Worm (Caenorhabditis elegans) whole organism, L4 larva: ENCODE data around the gene sbp-1.
A peak's percentile ranks its signal among the peaks of the same experiment; 100 is the strongest.

ENCODE experiments used
- F10B5.3 ChIP-seq: sonication (generic microtip); optimal IDR thresholded peaks from 2 replicates; lab custom pipeline; 2016; ENCODE audit warnings: mild to moderate bottlenecking, missing genetic modification characterization, missing compliant biosample characterization
- F37D6.2 ChIP-seq: sonication (generic microtip); optimal IDR thresholded peaks from 2 replicates; lab custom pipeline; 2016; ENCODE audit warnings: mild to moderate bottlenecking, missing genetic modification characterization, missing compliant biosample characterization
- F44E2.7 ChIP-seq: fragments of 200-800 bp; sonication (Bioruptor generic); IDR thresholded peaks from 2 replicates; pipeline ENCODE4 v2.1.2; 2022; ENCODE audit warnings: missing genetic modification characterization, missing compliant biosample characterization
- F49E8.2 ChIP-seq: sonication (generic microtip); optimal IDR thresholded peaks from 2 replicates; lab custom pipeline; 2016; ENCODE audit warnings: missing compliant biosample characterization, mild to moderate bottlenecking, missing genetic modification characterization, borderline replicate concordance
- R02D3.7 ChIP-seq: fragments of 150-350 bp; sonication (generic microtip); optimal IDR thresholded peaks from 3 replicates; lab custom pipeline; 2014; ENCODE audit warnings: missing biosample characterization, missing genetic modification characterization
- T20F7.1 ChIP-seq: fragments of 200-800 bp; sonication (Bioruptor generic); optimal IDR thresholded peaks from 2 replicates; lab custom pipeline; 2018; ENCODE audit warnings: mild to moderate bottlenecking, missing genetic modification characterization, missing compliant biosample characterization
- Y48G9A.11 ChIP-seq: fragments of 200-800 bp; sonication (Bioruptor generic); IDR thresholded peaks from 2 replicates; pipeline ENCODE4 v1.3.6; 2022; ENCODE audit warnings: missing genetic modification reagents, missing genetic modification characterization, missing compliant biosample characterization
- Y5F2A.4 ChIP-seq: fragments of 200-800 bp; sonication (Bioruptor generic); optimal IDR thresholded peaks from 2 replicates; lab custom pipeline; 2018; ENCODE audit warnings: mild to moderate bottlenecking, missing genetic modification characterization, missing compliant biosample characterization
- ZK337.2 ChIP-seq: fragments of 200-800 bp; sonication (Bioruptor generic); IDR thresholded peaks from 2 replicates; pipeline ENCODE4 v1.3.6; 2022; ENCODE audit warnings: missing genetic modification reagents, missing genetic modification characterization, missing compliant biosample characterization
- ZK546.5 ChIP-seq, 2 experiments: sonication (generic microtip); optimal IDR thresholded peaks; 2 replicates each; lab custom pipeline; 2017; ENCODE audit warnings: missing biosample characterization in 2 of 2, missing genetic modification characterization in 2 of 2
- aly-2 ChIP-seq: sonication (generic microtip); optimal IDR thresholded peaks from 2 replicates; lab custom pipeline; 2018; ENCODE audit warnings: missing biosample characterization, missing genetic modification characterization
- ceh-44 ChIP-seq: fragments of 200-800 bp; sonication (Bioruptor generic); IDR thresholded peaks from 2 replicates; pipeline ENCODE4 v1.3.6; 2022; ENCODE audit warnings: missing genetic modification reagents, missing genetic modification characterization, missing compliant biosample characterization
- ceh-62 ChIP-seq: sonication (generic microtip); optimal IDR thresholded peaks from 2 replicates; lab custom pipeline; 2017; ENCODE audit warnings: missing biosample characterization, missing genetic modification characterization
- ctbp-1 ChIP-seq: fragments of 200-800 bp; sonication (Bioruptor generic); IDR thresholded peaks from 2 replicates; pipeline ENCODE4 v1.3.6; 2022; ENCODE audit warnings: missing genetic modification reagents, missing genetic modification characterization, missing compliant biosample characterization
- daf-12 ChIP-seq: fragments of 150-350 bp; optimal IDR thresholded peaks from 2 replicates; lab custom pipeline; 2014; ENCODE audit warnings: missing biosample characterization, missing genetic modification reagents, missing genetic modification characterization
- daf-8 ChIP-seq: fragments of 200-800 bp; sonication (Bioruptor generic); IDR thresholded peaks from 2 replicates; pipeline ENCODE4 v1.3.6; 2022; ENCODE audit warnings: missing genetic modification characterization, missing compliant biosample characterization
- dmd-6 ChIP-seq: fragments of 200-800 bp; sonication (Bioruptor generic); IDR thresholded peaks from 2 replicates; pipeline ENCODE4 v1.3.6; 2022; ENCODE audit warnings: missing genetic modification reagents, missing genetic modification characterization, missing compliant biosample characterization
- dmd-9 ChIP-seq: fragments of 200-800 bp; sonication (Bioruptor generic); IDR thresholded peaks from 2 replicates; pipeline ENCODE4 v1.3.6; 2022; ENCODE audit warnings: missing genetic modification reagents, missing genetic modification characterization, missing compliant biosample characterization
- dpl-1 ChIP-seq: fragments of 150-350 bp; optimal IDR thresholded peaks from 2 replicates; lab custom pipeline; 2014; ENCODE audit warnings: missing biosample characterization, missing genetic modification reagents, missing genetic modification characterization
- dve-1 ChIP-seq: sonication (generic microtip); optimal IDR thresholded peaks from 2 replicates; lab custom pipeline; 2017; ENCODE audit warnings: antibody characterized with exemption, mild to moderate bottlenecking, missing genetic modification characterization, missing compliant biosample characterization; ENCODE audit not compliant: insufficient read depth
- fkh-10 ChIP-seq: fragments of 150-350 bp; optimal IDR thresholded peaks from 2 replicates; lab custom pipeline; 2014; ENCODE audit warnings: missing biosample characterization, missing genetic modification reagents, missing genetic modification characterization
- fos-1 ChIP-seq: fragments of 150-350 bp; optimal IDR thresholded peaks from 2 replicates; lab custom pipeline; 2014; ENCODE audit warnings: missing biosample characterization, missing genetic modification characterization
- hlh-11 ChIP-seq: fragments of 200-800 bp; sonication (Bioruptor generic); optimal IDR thresholded peaks from 2 replicates; lab custom pipeline; 2018; ENCODE audit warnings: mild to moderate bottlenecking, missing genetic modification characterization, missing compliant biosample characterization
- hlh-30 ChIP-seq: sonication (generic microtip); optimal IDR thresholded peaks from 2 replicates; lab custom pipeline; 2017; ENCODE audit warnings: antibody characterized with exemption, mild to moderate bottlenecking, missing genetic modification characterization, missing compliant biosample characterization; ENCODE audit not compliant: insufficient read depth
- hmg-1.1 ChIP-seq: fragments of 200-800 bp; sonication (Bioruptor generic); IDR thresholded peaks from 2 replicates; pipeline ENCODE4 v1.3.6; 2022; ENCODE audit warnings: missing genetic modification reagents, missing genetic modification characterization, missing compliant biosample characterization
- jun-1 ChIP-seq: fragments of 150-350 bp; optimal IDR thresholded peaks from 2 replicates; lab custom pipeline; 2014; ENCODE audit warnings: missing biosample characterization, missing genetic modification reagents, missing genetic modification characterization
- lim-7 ChIP-seq: fragments of 200-800 bp; sonication (Bioruptor generic); IDR thresholded peaks from 2 replicates; pipeline ENCODE4 v1.3.6; 2022; ENCODE audit warnings: missing genetic modification characterization, missing compliant biosample characterization
- lin-13 ChIP-seq: fragments of 150-350 bp; optimal IDR thresholded peaks from 2 replicates; lab custom pipeline; 2014; ENCODE audit warnings: missing biosample characterization, missing genetic modification reagents, missing genetic modification characterization
- lin-15B ChIP-seq: fragments of 150-350 bp; sonication (generic microtip); optimal IDR thresholded peaks from 3 replicates; lab custom pipeline; 2014; ENCODE audit warnings: missing biosample characterization, missing genetic modification characterization
- lin-38 ChIP-seq: fragments of 200-800 bp; sonication (Bioruptor generic); IDR thresholded peaks from 2 replicates; pipeline ENCODE4 v1.3.6; 2022; ENCODE audit warnings: missing genetic modification reagents, missing genetic modification characterization, missing compliant biosample characterization
- lin-39 ChIP-seq: fragments of 150-350 bp; optimal IDR thresholded peaks from 2 replicates; lab custom pipeline; 2014; ENCODE audit warnings: missing biosample characterization, missing genetic modification reagents, missing genetic modification characterization
- lsy-2 ChIP-seq, 2 experiments: fragments of 150-350 bp in 1 of 2; sonication (generic microtip) in 1 of 2; optimal IDR thresholded peaks; 2 replicates each; lab custom pipeline; 2014 to 2017; ENCODE audit warnings: missing biosample characterization in 2 of 2, missing genetic modification characterization in 2 of 2
- mep-1 ChIP-seq: fragments of 150-350 bp; sonication (generic microtip); optimal IDR thresholded peaks from 3 replicates; lab custom pipeline; 2014; ENCODE audit warnings: missing biosample characterization, missing genetic modification characterization
- nhr-11 ChIP-seq: fragments of 150-350 bp; optimal IDR thresholded peaks from 2 replicates; lab custom pipeline; 2014; ENCODE audit warnings: missing biosample characterization, missing genetic modification characterization
- nhr-25 ChIP-seq: sonication (generic microtip); optimal IDR thresholded peaks from 2 replicates; lab custom pipeline; 2017; ENCODE audit warnings: missing genetic modification characterization, mild to moderate bottlenecking, missing compliant biosample characterization, antibody characterized with exemption, moderate library complexity, borderline replicate concordance; ENCODE audit not compliant: insufficient read depth
- nhr-28 ChIP-seq: fragments of 150-350 bp; optimal IDR thresholded peaks from 2 replicates; lab custom pipeline; 2014; ENCODE audit warnings: missing biosample characterization, missing genetic modification characterization
- nhr-42 ChIP-seq: fragments of 200-800 bp; sonication (Bioruptor generic); IDR thresholded peaks from 2 replicates; pipeline ENCODE4 v1.3.6; 2022; ENCODE audit warnings: missing genetic modification characterization, missing compliant biosample characterization
- nhr-48 ChIP-seq: sonication (generic microtip); optimal IDR thresholded peaks from 2 replicates; lab custom pipeline; 2016; ENCODE audit warnings: mild to moderate bottlenecking, missing genetic modification characterization, missing compliant biosample characterization
- nhr-76 ChIP-seq: fragments of 150-350 bp; optimal IDR thresholded peaks from 2 replicates; lab custom pipeline; 2014; ENCODE audit warnings: missing biosample characterization, missing genetic modification characterization
- nhr-77 ChIP-seq: fragments of 150-350 bp; optimal IDR thresholded peaks from 2 replicates; lab custom pipeline; 2014; ENCODE audit warnings: missing biosample characterization, missing genetic modification characterization
- pha-4 ChIP-seq, 2 experiments: fragments of 150-350 bp in 1 of 2; fragments of 200-800 bp in 1 of 2; sonication (Bioruptor generic) in 1 of 2; IDR thresholded peaks in 1 of 2; optimal IDR thresholded peaks in 1 of 2; 2 replicates each; pipeline versions ENCODE4 v1.3.6 to Lab custom; 2014 to 2022; ENCODE audit warnings: missing genetic modification characterization in 2 of 2, missing genetic modification reagents in 2 of 2, missing biosample characterization in 1 of 2, missing compliant biosample characterization in 1 of 2
- php-3 ChIP-seq: fragments of 200-800 bp; sonication (Bioruptor generic); IDR thresholded peaks from 2 replicates; pipeline ENCODE4 v1.3.6; 2022; ENCODE audit warnings: missing genetic modification reagents, missing genetic modification characterization, missing compliant biosample characterization
- set-16 ChIP-seq: fragments of 200-800 bp; sonication (Bioruptor generic); IDR thresholded peaks from 2 replicates; pipeline ENCODE4 v1.3.6; 2022; ENCODE audit warnings: missing genetic modification reagents, missing genetic modification characterization, missing compliant biosample characterization
- spr-3 ChIP-seq: fragments of 200-800 bp; sonication (Bioruptor generic); optimal IDR thresholded peaks from 2 replicates; lab custom pipeline; 2018; ENCODE audit warnings: mild to moderate bottlenecking, missing genetic modification characterization, missing compliant biosample characterization
- unc-130 ChIP-seq: sonication (generic microtip); optimal IDR thresholded peaks from 2 replicates; lab custom pipeline; 2016; ENCODE audit warnings: missing genetic modification reagents, missing genetic modification characterization, missing compliant biosample characterization
- zag-1 ChIP-seq: fragments of 150-350 bp; optimal IDR thresholded peaks from 2 replicates; lab custom pipeline; 2014; ENCODE audit warnings: missing biosample characterization, missing genetic modification characterization
- zip-11 ChIP-seq: fragments of 200-800 bp; sonication (Bioruptor generic); IDR thresholded peaks from 2 replicates; pipeline ENCODE4 v1.3.6; 2022; ENCODE audit warnings: missing genetic modification characterization, missing compliant biosample characterization
- zip-2 ChIP-seq: fragments of 150-350 bp; optimal IDR thresholded peaks from 2 replicates; lab custom pipeline; 2014; ENCODE audit warnings: missing biosample characterization, missing genetic modification characterization
- ztf-7 ChIP-seq: fragments of 150-350 bp; optimal IDR thresholded peaks from 2 replicates; lab custom pipeline; 2014; ENCODE audit warnings: missing biosample characterization, missing genetic modification characterization

Gene sbp-1

ce11 chrIII:11446826-11447225 is 4.5 kb upstream of the sbp-1 start:
- TF ChIP-seq lin-15B (tag; lab: Kevin White, UChicago) = no peak

- TF ChIP-seq F10B5.3 (no peak), hlh-11 (tag; lab: Kevin White, UChicago) (peak; percentile 85), zip-11 (GFP tag; lab: Robert Waterston, UW) (no peak), nhr-76 (no peak), aly-2 (tag; lab: Kevin White, UChicago) (no peak), ceh-62 (tag; lab: Kevin White, UChicago) (no peak), F37D6.2 (tag; lab: Kevin White, UChicago) (no peak), hmg-1.1 (GFP tag; lab: Robert Waterston, UW) (no peak), ctbp-1 (GFP tag; lab: Robert Waterston, UW) (no peak), Y5F2A.4 (no peak), lim-7 (no peak), mep-1 (tag; lab: Kevin White, UChicago) (peak; percentile 17), pha-4 (GFP tag; IDR thresholded peaks at IDR 0.05; lab: Robert Waterston, UW) (0 out of 2 replicates have a peak, but pooled peaks have one; percentile 27), pha-4 (tag; optimal IDR thresholded peaks at IDR 0.05; lab: Kevin White, UChicago) (peak; percentile 82), Y48G9A.11 (GFP tag; lab: Robert Waterston, UW) (no peak), dve-1 (tag; lab: Kevin White, UChicago) (peak; percentile 69), T20F7.1 (GFP tag; lab: Kevin White, UChicago) (no peak), zip-2 (tag; lab: Kevin White, UChicago) (no peak), nhr-11 (tag; lab: Kevin White, UChicago) (peak; percentile 12), ztf-7 (no peak), daf-8 (GFP tag; lab: Robert Waterston, UW) (no peak), unc-130 (GFP tag; lab: Kevin White, UChicago) (no peak), daf-12 (tag; lab: Kevin White, UChicago) (no peak), jun-1 (tag; lab: Kevin White, UChicago) (no peak), lin-13 (GFP tag; lab: Kevin White, UChicago) (no peak), dpl-1 (GFP tag; lab: Kevin White, UChicago) (no peak), nhr-25 (tag; lab: Kevin White, UChicago) (no peak), hlh-30 (tag; lab: Kevin White, UChicago) (peak; percentile 83), ceh-44 (no peak), ZK546.5 (tag; optimal IDR thresholded peaks at IDR 0.05; lab: Kevin White, UChicago) (no peak), dmd-6 (peak; percentile 20; the same call in 1 of the 2 replicates), nhr-77 (tag; lab: Kevin White, UChicago) (no peak), nhr-48 (tag; lab: Kevin White, UChicago) (no peak), zag-1 (no peak), ZK337.2 (no peak), F44E2.7 (GFP tag; lab: Robert Waterston, UW) (no peak), lsy-2 (tag; optimal IDR thresholded peaks at IDR 0.05; lab: Kevin White, UChicago) (peak in 1 of 2 experiments; percentile 24), nhr-28 (tag; lab: Kevin White, UChicago) (peak; percentile 98), fkh-10 (GFP tag; lab: Kevin White, UChicago) (no peak), fos-1 (tag; lab: Kevin White, UChicago) (no peak), lin-38 (GFP tag; lab: Robert Waterston, UW) (no peak), R02D3.7 (no peak), lin-39 (tag; lab: Kevin White, UChicago) (no peak), nhr-42 (GFP tag; lab: Robert Waterston, UW) (no peak), dmd-9 (no peak), php-3 (GFP tag; lab: Robert Waterston, UW) (no peak), F49E8.2 (tag; lab: Kevin White, UChicago) (no peak), spr-3 (no peak), set-16 (GFP tag; lab: Robert Waterston, UW) (no peak)
These were observed 2.5 kb upstream of the sbp-1 start for ce11 chrIII:11444796-11445386.
